Fruit fly (Drosophila melanogaster) whole organism, larva: ENCODE measurements around the gene Dis3.

Experiments used
- noc ChIP-seq: fragments of 200-800 bp; sonication (Bioruptor generic); optimal IDR thresholded peaks from 3 replicates; lab custom pipeline; 2019; ENCODE audit warnings: missing biosample characterization, mild to moderate bottlenecking, missing genetic modification characterization, moderate library complexity

Gene Dis3

DNA sequence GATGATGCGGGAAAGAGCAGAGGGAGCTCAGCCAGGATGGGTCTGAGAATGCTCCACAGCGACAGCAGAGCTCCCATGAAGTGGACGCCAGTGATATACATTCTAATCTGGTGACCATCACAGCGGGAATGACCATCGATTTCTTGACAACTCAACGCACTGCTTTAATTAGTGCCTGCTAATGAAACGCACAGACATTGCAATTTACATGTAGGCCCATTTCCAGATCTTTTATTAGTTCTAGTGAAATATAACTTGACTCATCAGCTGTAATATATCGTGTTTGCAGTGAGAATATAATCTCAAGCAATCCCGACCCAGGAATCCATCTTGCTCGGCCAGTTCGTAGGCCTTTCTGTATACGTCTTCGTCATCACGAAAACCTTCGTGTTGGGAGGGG is 33.9 kb downstream of the Dis3 start, which contains the start of gene CG42811:
CG42811 (minus strand) TSS at position 101 of the 400 bp plus-strand sequence.
- no peak for TF ChIP-seq noc (tag; lab: Kevin White, UChicago)

DNA sequence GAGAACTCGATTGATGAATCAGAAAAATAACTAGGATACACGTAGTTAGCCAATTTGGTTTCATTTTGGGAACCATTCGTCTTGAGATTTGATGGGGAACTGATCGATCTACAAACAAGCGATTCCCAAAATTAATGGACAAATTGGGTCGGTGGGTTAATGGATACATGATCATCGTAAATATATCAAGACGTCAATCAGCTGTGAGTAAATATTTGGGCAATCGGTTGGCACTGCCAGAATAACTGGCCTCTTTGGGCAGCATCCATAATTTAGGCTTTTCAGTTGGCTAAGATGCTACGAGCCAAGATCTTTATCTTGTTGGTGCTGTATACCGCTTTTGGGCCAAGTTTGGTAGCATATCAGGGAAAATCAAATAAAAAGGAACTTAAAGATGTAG is 34.8 kb downstream of the Dis3 start, which contains the start of the genes CG42812 and CG33341:
CG42812 (minus strand) TSS at position 101 of the 400 bp plus-strand sequence.
CG33341 (plus strand) TSS at position 295 of the 400 bp plus-strand sequence.
- no peak for TF ChIP-seq noc (tag; lab: Kevin White, UChicago)

DNA sequence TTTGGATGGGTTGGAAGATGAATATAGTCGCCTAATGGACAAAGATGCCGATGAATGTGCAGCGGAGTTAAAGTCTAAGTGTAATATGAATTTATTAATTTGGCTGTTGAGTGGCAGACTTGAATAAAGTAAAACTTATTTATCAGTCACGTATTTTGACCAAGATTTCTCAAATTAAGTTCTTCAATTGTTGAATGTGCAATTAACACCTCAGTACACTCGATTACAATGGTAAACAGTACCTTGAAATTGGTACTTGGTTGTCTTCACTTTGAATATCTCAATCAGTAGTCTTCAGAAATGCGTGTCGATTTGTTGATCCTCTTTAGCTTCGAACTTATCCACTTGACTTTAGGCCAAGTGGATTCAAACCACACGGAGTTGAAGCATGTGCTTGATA is 36.0 kb downstream of the Dis3 start, which contains the start of gene CG13614:
CG13614 (plus strand) TSS at position 301 of the 400 bp plus-strand sequence.
- no peak for TF ChIP-seq noc (tag; lab: Kevin White, UChicago)

DNA sequence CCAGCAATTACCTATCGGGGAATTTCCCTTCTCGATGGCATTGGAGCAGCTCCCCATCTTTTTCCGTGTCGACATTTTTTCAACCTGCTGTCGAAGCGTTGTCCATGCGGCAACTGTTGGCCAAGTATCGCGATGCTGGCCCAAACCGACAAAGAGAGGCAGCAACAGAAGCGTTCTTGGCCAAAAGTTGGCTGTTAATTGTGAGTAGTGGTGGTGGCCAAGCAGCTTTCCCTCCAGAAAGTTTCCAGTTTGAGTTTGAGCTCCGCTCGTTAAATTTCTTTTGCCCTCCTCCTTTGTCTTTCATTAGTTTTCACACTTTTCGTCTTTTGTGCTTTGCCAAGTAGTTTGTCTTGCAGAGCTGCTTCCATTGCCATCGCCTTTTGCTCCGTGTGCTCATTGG is 39.4 kb downstream of the Dis3 start, which contains the start of gene CG17782:
CG17782 (minus strand) TSS at position 101 of the 400 bp plus-strand sequence.
- TF ChIP-seq noc (tag; lab: Kevin White, UChicago): no peak

DNA sequence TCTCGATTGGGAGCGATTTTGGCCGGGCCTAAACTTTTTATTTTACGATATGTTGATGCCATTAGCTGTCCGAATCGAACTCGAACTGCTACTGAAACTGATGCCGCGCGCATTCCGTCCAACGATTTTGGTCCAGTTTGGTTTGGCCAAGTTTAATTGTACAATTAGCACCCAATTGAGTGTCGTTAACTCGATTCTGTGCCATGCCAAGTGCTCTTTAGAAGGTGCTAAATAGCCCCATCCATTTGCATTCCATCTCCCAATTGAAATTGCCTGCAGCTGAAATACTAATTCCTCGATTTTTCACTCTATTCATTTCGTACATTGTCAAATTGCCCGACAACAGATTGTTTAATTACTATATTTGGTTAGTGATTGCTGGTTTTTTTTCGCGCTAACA is 42.3 kb downstream of the Dis3 start, which contains the start of gene CG17781:
CG17781 (minus strand) TSS at position 101 of the 400 bp plus-strand sequence.
- no peak for TF ChIP-seq noc (tag; lab: Kevin White, UChicago)

DNA sequence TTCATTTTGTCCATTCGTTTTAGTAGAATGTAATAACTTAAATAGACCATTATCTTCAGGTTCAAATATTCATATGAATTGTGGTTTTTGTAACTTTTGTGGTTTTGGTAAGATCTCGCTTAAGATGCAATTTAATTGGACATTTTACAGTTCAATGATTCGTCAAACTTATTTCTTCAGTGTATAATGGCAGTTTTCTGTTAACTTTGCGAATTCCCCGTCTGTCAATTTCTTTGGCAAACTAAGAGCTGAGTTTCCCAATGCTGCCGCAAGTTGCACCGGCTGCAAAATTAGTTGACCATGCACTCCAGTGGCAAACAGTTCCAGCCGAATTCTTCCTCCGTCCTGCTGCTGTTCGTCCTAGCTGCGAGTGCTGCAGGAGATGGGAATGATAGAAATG is 43.3 kb downstream of the Dis3 start, which contains the start of gene CG33342:
CG33342 (plus strand) TSS at position 301 of the 400 bp plus-strand sequence.
- no peak for TF ChIP-seq noc (tag; lab: Kevin White, UChicago)

DNA sequence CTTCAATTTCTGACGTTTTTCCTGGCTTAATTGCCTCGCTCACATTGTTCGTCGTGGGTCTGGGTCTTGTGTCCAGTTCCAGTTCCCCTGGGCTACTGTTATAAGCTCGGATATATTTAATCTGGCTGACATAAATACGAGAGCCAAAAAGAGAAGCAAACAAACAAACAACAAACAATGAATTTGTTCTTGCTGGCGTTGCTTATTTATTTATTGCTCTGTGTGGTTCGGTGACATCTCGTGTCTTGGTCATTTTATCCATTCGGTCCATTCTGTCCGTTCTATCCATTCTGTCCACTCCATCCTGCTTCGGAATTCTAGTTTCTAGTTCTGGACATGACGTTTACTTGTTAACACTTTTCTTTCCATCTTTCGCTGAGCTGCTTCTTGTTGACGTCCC is 51.7 kb downstream of the Dis3 start, which contains the start of gene CG17780:
CG17780 (minus strand) TSS at position 101 of the 400 bp plus-strand sequence.
- no peak for TF ChIP-seq noc (tag; lab: Kevin White, UChicago)

DNA sequence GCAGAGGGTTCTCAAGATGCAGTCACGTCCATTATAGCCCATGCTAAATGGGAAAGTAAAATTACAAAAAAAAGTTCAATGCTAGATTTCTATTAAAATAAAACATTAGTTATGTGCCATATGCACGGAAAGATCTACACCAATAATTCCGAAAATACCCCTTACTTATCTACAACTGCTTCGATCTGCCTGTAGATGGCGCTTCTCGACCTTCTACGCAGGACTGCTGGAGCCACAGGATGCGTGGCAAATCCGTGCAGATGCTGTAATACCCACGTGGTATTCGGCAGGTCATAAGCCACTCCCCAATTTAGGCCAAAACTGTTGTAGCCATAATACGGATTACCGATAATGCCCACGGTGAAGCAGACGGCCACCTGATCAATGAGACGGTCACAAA is 53.2 kb downstream of the Dis3 start:
- TF ChIP-seq noc (tag; lab: Kevin White, UChicago): no peak
